Worm (Caenorhabditis elegans) whole organism, young adult: Measurements from ENCODE around the gene C13A2.1.

Source experiments
- C17E4.6 ChIP-seq: fragments of 200-800 bp; sonication (Bioruptor generic); IDR thresholded peaks from 2 replicates; pipeline ENCODE4 v1.3.6; 2022; ENCODE audit warnings: missing genetic modification reagents, missing genetic modification characterization, missing compliant biosample characterization
- D2030.7 ChIP-seq: fragments of 200-800 bp; sonication (Bioruptor generic); IDR thresholded peaks from 2 replicates; pipeline ENCODE4 v1.3.6; 2022; ENCODE audit warnings: missing genetic modification reagents, missing genetic modification characterization, missing compliant biosample characterization
- F22D6.2 ChIP-seq: sonication (generic microtip); optimal IDR thresholded peaks from 2 replicates; lab custom pipeline; 2016; ENCODE audit warnings: mild to moderate bottlenecking, missing genetic modification characterization, missing compliant biosample characterization
- F23B12.7 ChIP-seq: sonication (generic microtip); optimal IDR thresholded peaks from 2 replicates; lab custom pipeline; 2017; ENCODE audit warnings: missing genetic modification characterization, mild to moderate bottlenecking, missing compliant biosample characterization, antibody characterized with exemption, moderate library complexity; ENCODE audit not compliant: insufficient read depth
- F33H1.4 ChIP-seq: fragments of 200-800 bp; sonication (Bioruptor generic); IDR thresholded peaks from 2 replicates; pipeline ENCODE4 v1.3.6; 2022; ENCODE audit warnings: missing genetic modification reagents, missing genetic modification characterization, missing compliant biosample characterization
- F39B2.1 ChIP-seq: fragments of 200-800 bp; sonication (Bioruptor generic); IDR thresholded peaks from 2 replicates; pipeline ENCODE4 v1.3.6; 2022; ENCODE audit warnings: missing genetic modification reagents, missing genetic modification characterization, missing compliant biosample characterization
- F49E8.2 ChIP-seq: sonication (generic microtip); optimal IDR thresholded peaks from 3 replicates; lab custom pipeline; 2017; ENCODE audit warnings: missing genetic modification characterization, mild to moderate bottlenecking, missing compliant biosample characterization, antibody characterized with exemption, moderate library complexity; ENCODE audit not compliant: insufficient read depth
- F52B5.7 ChIP-seq: sonication (generic microtip); optimal IDR thresholded peaks from 2 replicates; lab custom pipeline; 2016; ENCODE audit warnings: mild to moderate bottlenecking, missing genetic modification characterization, missing compliant biosample characterization
- F55B11.4 ChIP-seq: sonication (generic microtip); optimal IDR thresholded peaks from 2 replicates; lab custom pipeline; 2016; ENCODE audit warnings: missing compliant biosample characterization, missing genetic modification characterization, borderline replicate concordance; ENCODE audit not compliant: insufficient read depth
- F57A8.1 ChIP-seq: fragments of 200-800 bp; sonication (Bioruptor generic); optimal IDR thresholded peaks from 2 replicates; lab custom pipeline; 2018; ENCODE audit warnings: mild to moderate bottlenecking, missing genetic modification characterization, moderate library complexity, missing compliant biosample characterization
- F57C9.4 ChIP-seq: sonication (generic microtip); optimal IDR thresholded peaks from 2 replicates; lab custom pipeline; 2017; ENCODE audit warnings: mild to moderate bottlenecking, missing genetic modification characterization, missing compliant biosample characterization
- K12H6.12 ChIP-seq: fragments of 200-800 bp; sonication (Bioruptor generic); optimal IDR thresholded peaks from 2 replicates; lab custom pipeline; 2018; ENCODE audit warnings: mild to moderate bottlenecking, missing genetic modification characterization, missing compliant biosample characterization
- T07F8.4 ChIP-seq: sonication (generic microtip); optimal IDR thresholded peaks from 2 replicates; lab custom pipeline; 2016; ENCODE audit warnings: mild to moderate bottlenecking, missing genetic modification characterization, moderate library complexity, missing compliant biosample characterization
- T26A5.8 ChIP-seq: sonication (generic microtip); optimal IDR thresholded peaks from 2 replicates; lab custom pipeline; 2016; ENCODE audit warnings: missing genetic modification characterization, missing compliant biosample characterization
- Y53F4B.3 ChIP-seq: fragments of 200-800 bp; sonication (Bioruptor generic); IDR thresholded peaks from 2 replicates; pipeline ENCODE4 v1.3.6; 2022; ENCODE audit warnings: missing genetic modification reagents, missing genetic modification characterization, missing compliant biosample characterization
- athp-1 ChIP-seq: sonication (generic microtip); optimal IDR thresholded peaks from 2 replicates; lab custom pipeline; 2017; ENCODE audit warnings: mild to moderate bottlenecking, missing genetic modification characterization, missing compliant biosample characterization
- attf-3 ChIP-seq: fragments of 200-800 bp; sonication (Bioruptor generic); conservative IDR thresholded peaks from 2 replicates; pipeline ENCODE4 v1.3.6; 2022; ENCODE audit warnings: missing genetic modification reagents, missing genetic modification characterization, missing compliant biosample characterization
- bed-1 ChIP-seq: fragments of 200-800 bp; sonication (Bioruptor generic); IDR thresholded peaks from 2 replicates; pipeline ENCODE4 v1.3.6; 2022; ENCODE audit warnings: missing genetic modification reagents, missing genetic modification characterization, missing compliant biosample characterization
- ccch-3 ChIP-seq: fragments of 200-800 bp; sonication (Bioruptor generic); optimal IDR thresholded peaks from 2 replicates; lab custom pipeline; 2018; ENCODE audit warnings: mild to moderate bottlenecking, missing genetic modification characterization, missing compliant biosample characterization
- cebp-2 ChIP-seq: fragments of 200-800 bp; sonication (Bioruptor generic); IDR thresholded peaks from 2 replicates; pipeline ENCODE4 v1.3.6; 2022; ENCODE audit warnings: missing genetic modification characterization, missing compliant biosample characterization
- ceh-27 ChIP-seq: fragments of 200-800 bp; sonication (Bioruptor generic); optimal IDR thresholded peaks from 2 replicates; lab custom pipeline; 2018; ENCODE audit warnings: mild to moderate bottlenecking, missing genetic modification characterization, moderate library complexity, missing compliant biosample characterization
- egl-44 ChIP-seq: fragments of 200-800 bp; sonication (Bioruptor generic); IDR thresholded peaks from 2 replicates; pipeline ENCODE4 v1.3.6; 2022; ENCODE audit warnings: missing genetic modification reagents, missing genetic modification characterization, missing compliant biosample characterization
- egrh-3 ChIP-seq: fragments of 200-800 bp; sonication (Bioruptor generic); IDR thresholded peaks from 2 replicates; pipeline ENCODE4 v1.3.6; 2022; ENCODE audit warnings: missing genetic modification reagents, missing genetic modification characterization, missing compliant biosample characterization
- ekl-4 ChIP-seq: fragments of 200-800 bp; sonication (Bioruptor generic); IDR thresholded peaks from 2 replicates; pipeline ENCODE4 v1.3.6; 2022; ENCODE audit warnings: missing genetic modification reagents, missing genetic modification characterization, missing compliant biosample characterization
- fkh-3 ChIP-seq: sonication (generic microtip); optimal IDR thresholded peaks from 2 replicates; lab custom pipeline; 2016; ENCODE audit warnings: mild to moderate bottlenecking, missing genetic modification characterization, missing compliant biosample characterization
- hlh-26 ChIP-seq: fragments of 200-800 bp; sonication (Bioruptor generic); conservative IDR thresholded peaks from 2 replicates; pipeline ENCODE4 v1.3.6; 2022; ENCODE audit warnings: missing genetic modification reagents, missing genetic modification characterization, missing compliant biosample characterization
- mxl-1 ChIP-seq: sonication (generic microtip); optimal IDR thresholded peaks from 2 replicates; lab custom pipeline; 2016; ENCODE audit warnings: missing genetic modification characterization, missing compliant biosample characterization
- nhr-179 ChIP-seq: sonication (generic microtip); optimal IDR thresholded peaks from 2 replicates; lab custom pipeline; 2016; ENCODE audit warnings: mild to moderate bottlenecking, missing genetic modification characterization, missing compliant biosample characterization
- nhr-80 ChIP-seq: sonication (generic microtip); optimal IDR thresholded peaks from 2 replicates; lab custom pipeline; 2016; ENCODE audit warnings: missing genetic modification characterization, missing compliant biosample characterization
- rec-8 ChIP-seq, 2 experiments: sonication (generic microtip); optimal IDR thresholded peaks; 2 replicates each; lab custom pipeline; 2016; ENCODE audit warnings: mild to moderate bottlenecking in 2 of 2, missing genetic modification characterization in 2 of 2, missing genetic modification reagents in 2 of 2, missing genotype in 2 of 2, missing biosample characterization in 1 of 2, missing compliant biosample characterization in 1 of 2, moderate library complexity in 1 of 2
- sea-2 ChIP-seq: fragments of 200-800 bp; sonication (Bioruptor generic); IDR thresholded peaks from 2 replicates; pipeline ENCODE4 v1.3.6; 2022; ENCODE audit warnings: missing genetic modification characterization, missing compliant biosample characterization
- snpc-4 ChIP-seq, 5 experiments: fragments of 150-350 bp in 1 of 5; sonication (generic microtip) in 4 of 5; optimal IDR thresholded peaks; 2 replicates each; lab custom pipeline; 2014 to 2018; ENCODE audit warnings: missing genetic modification characterization in 5 of 5, missing biosample characterization in 3 of 5, antibody characterized with exemption in 2 of 5, mild to moderate bottlenecking in 2 of 5, missing compliant biosample characterization in 2 of 5, missing genotype in 2 of 5, moderate library complexity in 2 of 5, missing genetic modification reagents in 1 of 5
- ztf-18 ChIP-seq: sonication (generic microtip); optimal IDR thresholded peaks from 2 replicates; lab custom pipeline; 2016; ENCODE audit warnings: missing genotype, mild to moderate bottlenecking, missing genetic modification characterization, missing compliant biosample characterization
- ztf-28 ChIP-seq: fragments of 200-800 bp; sonication (Bioruptor generic); IDR thresholded peaks from 2 replicates; pipeline ENCODE4 v1.3.6; 2022; ENCODE audit warnings: missing genetic modification reagents, missing genetic modification characterization, missing compliant biosample characterization
- ztf-6 ChIP-seq: fragments of 200-800 bp; sonication (Bioruptor generic); IDR thresholded peaks from 2 replicates; pipeline ENCODE4 v1.3.6; 2022; ENCODE audit warnings: missing genetic modification reagents, missing genetic modification characterization, missing compliant biosample characterization

C13A2.1 gene

ce11 chrV:7255095-7255494 lies 33.7 kb upstream of the C13A2.1 start, which contains the start of gene C05C8.8:
Gene C05C8.8, minus strand, starts transcription at chrV:7255195.
- no peak for TF ChIP-seq F49E8.2 (tag; lab: Kevin White, UChicago)
- no peak for TF ChIP-seq nhr-179 (tag; lab: Kevin White, UChicago)
- no peak for TF ChIP-seq athp-1 (tag; lab: Kevin White, UChicago)
- TF ChIP-seq Y53F4B.3 (GFP tag; lab: Robert Waterston, UW): no peak
- TF ChIP-seq F22D6.2 (tag; lab: Kevin White, UChicago): no peak
- TF ChIP-seq rec-8 (tag; optimal IDR thresholded peaks at IDR 0.05; lab: Kevin White, UChicago): no peak
- no peak for TF ChIP-seq ztf-18 (tag; lab: Kevin White, UChicago)
- no peak for TF ChIP-seq F55B11.4 (tag; lab: Kevin White, UChicago)
- TF ChIP-seq sea-2 (GFP tag; lab: Robert Waterston, UW): no peak
- no peak for TF ChIP-seq fkh-3
- TF ChIP-seq F57A8.1: no peak
- no peak for TF ChIP-seq ztf-28 (GFP tag; lab: Robert Waterston, UW)
- no peak for TF ChIP-seq hlh-26 (GFP tag; lab: Robert Waterston, UW)
- TF ChIP-seq ccch-3: no peak

ce11 chrV:7258965-7259364 lies 29.8 kb upstream of the C13A2.1 start, which contains the start of gene C13A2.12:
Gene C13A2.12, plus strand, starts transcription at chrV:7259265.
- no peak for TF ChIP-seq egl-44
- TF ChIP-seq fkh-3: no peak
- TF ChIP-seq F52B5.7 (tag; lab: Kevin White, UChicago): no peak
- no peak for TF ChIP-seq F33H1.4
- TF ChIP-seq ceh-27 (GFP tag; lab: Kevin White, UChicago): no peak
- TF ChIP-seq K12H6.12 (tag; lab: Kevin White, UChicago): no peak
- TF ChIP-seq F57A8.1: no peak
- no peak for TF ChIP-seq T26A5.8 (tag; lab: Kevin White, UChicago)
- no peak for TF ChIP-seq cebp-2 (GFP tag; lab: Robert Waterston, UW)
- TF ChIP-seq ztf-6 (GFP tag; lab: Robert Waterston, UW): no peak
- TF ChIP-seq bed-1 (GFP tag; lab: Robert Waterston, UW): no peak

- TF ChIP-seq mxl-1 (tag; lab: Kevin White, UChicago) (no peak), F39B2.1 (GFP tag; lab: Robert Waterston, UW) (no peak), nhr-80 (tag; lab: Kevin White, UChicago) (no peak), C17E4.6 (no peak), attf-3 (GFP tag; lab: Robert Waterston, UW) (no peak), fkh-3 (no peak), egrh-3 (GFP tag; lab: Robert Waterston, UW) (no peak), ztf-6 (GFP tag; lab: Robert Waterston, UW) (no peak), D2030.7 (GFP tag; lab: Robert Waterston, UW) (no peak)
Measured at ce11 chrV:7264042-7264441, 24.8 kb upstream of the C13A2.1 start, which contains the start of gene C13A2.9. Gene C13A2.9, minus strand, starts transcription at chrV:7264142.

- no peak for TF ChIP-seq F23B12.7 (tag; lab: Kevin White, UChicago)
- no peak for TF ChIP-seq F57C9.4
- TF ChIP-seq ztf-18 (tag; lab: Kevin White, UChicago): no peak
- no peak for TF ChIP-seq ztf-28 (GFP tag; lab: Robert Waterston, UW)
- no peak for TF ChIP-seq ekl-4
- no peak for TF ChIP-seq T07F8.4 (tag; lab: Kevin White, UChicago)
- no peak for TF ChIP-seq snpc-4 (GFP tag; optimal IDR thresholded peaks at IDR 0.05; lab: Kevin White, UChicago)
- no peak for TF ChIP-seq snpc-4 (tag; optimal IDR thresholded peaks at IDR 0.05; lab: Kevin White, UChicago)
Measured at ce11 chrV:7266021-7266420, 22.8 kb upstream of the C13A2.1 start, which contains the start of gene C13A2.7. Gene C13A2.7, plus strand, starts transcription at chrV:7266321.
